Worm (Caenorhabditis elegans): Measurements from ENCODE around the gene mbf-1.

mbf-1 gene

ce11 chrIV:11480027-11480896, at the start of gene mbf-1, which contains the start of gene nse-4:
TSS of gene mbf-1 (minus strand) at chrIV:11480369.
TSS of gene nse-4 (plus strand) at chrIV:11480846.
- peak; percentile 55 for TF ChIP-seq lsy-2 (tag; optimal IDR thresholded peaks at IDR 0.05)
- TF ChIP-seq mls-2 (tag; optimal IDR thresholded peaks at IDR 0.05) = peak; percentile 11
- no peak for TF ChIP-seq pha-4 (tag; optimal IDR thresholded peaks at IDR 0.05)
- peak; percentile 72 for TF ChIP-seq mab-5 (tag; optimal IDR thresholded peaks at IDR 0.05)
- TF ChIP-seq nhr-237 (tag; optimal IDR thresholded peaks at IDR 0.05) = peak; percentile 34
- TF ChIP-seq ces-1 (GFP tag; optimal IDR thresholded peaks at IDR 0.05) = peak; percentile 49
- TF ChIP-seq ceh-43 (GFP tag; optimal IDR thresholded peaks at IDR 0.05) = no peak
- no peak for TF ChIP-seq unc-120 (tag; optimal IDR thresholded peaks at IDR 0.05; ENCODE audit: poor library complexity, severe bottlenecking)
- peak; percentile 45 for TF ChIP-seq lin-13 (tag; optimal IDR thresholded peaks at IDR 0.05)
- peak; percentile 75 for TF ChIP-seq mep-1 (tag; optimal IDR thresholded peaks at IDR 0.05)

- TF ChIP-seq M03D4.4 (tag; optimal IDR thresholded peaks at IDR 0.05) (no peak), pha-4 (tag; optimal IDR thresholded peaks at IDR 0.05) (no peak), nhr-12 (tag; optimal IDR thresholded peaks at IDR 0.05) (no peak), ham-2 (GFP tag; optimal IDR thresholded peaks at IDR 0.05) (no peak), elt-3 (tag; optimal IDR thresholded peaks at IDR 0.05) (no peak), blmp-1 (tag; optimal IDR thresholded peaks at IDR 0.05) (no peak), lin-13 (tag; optimal IDR thresholded peaks at IDR 0.05) (no peak), hlh-1 (tag; optimal IDR thresholded peaks at IDR 0.05) (no peak), ztf-11 (tag; optimal IDR thresholded peaks at IDR 0.05) (no peak), mab-5 (tag; optimal IDR thresholded peaks at IDR 0.05) (no peak), cnd-1 (tag; optimal IDR thresholded peaks at IDR 0.05) (no peak), unc-120 (tag; optimal IDR thresholded peaks at IDR 0.05; ENCODE audit: poor library complexity, severe bottlenecking) (no peak), zip-8 (tag; optimal IDR thresholded peaks at IDR 0.05) (no peak), drap-1 (GFP tag; optimal IDR thresholded peaks at IDR 0.05) (no peak), mep-1 (tag; optimal IDR thresholded peaks at IDR 0.05) (no peak)
Measured at ce11 chrIV:11527752-11528151, 47.6 kb upstream of the mbf-1 start, which contains the start of gene M04B2.2. TSS of gene M04B2.2 (plus strand) at chrIV:11528052.

- TF ChIP-seq ceh-39 (tag; optimal IDR thresholded peaks at IDR 0.05) (no peak), nhr-28 (tag; optimal IDR thresholded peaks at IDR 0.05) (no peak), nhr-12 (tag; optimal IDR thresholded peaks at IDR 0.05) (no peak), ces-1 (GFP tag; optimal IDR thresholded peaks at IDR 0.05) (no peak), blmp-1 (tag; optimal IDR thresholded peaks at IDR 0.05) (no peak), ztf-11 (tag; optimal IDR thresholded peaks at IDR 0.05) (no peak), zip-8 (tag; optimal IDR thresholded peaks at IDR 0.05) (no peak), unc-120 (tag; optimal IDR thresholded peaks at IDR 0.05; ENCODE audit: poor library complexity, severe bottlenecking) (no peak), snpc-4 (tag; optimal IDR thresholded peaks at IDR 0.05) (no peak), mep-1 (tag; optimal IDR thresholded peaks at IDR 0.05) (no peak), unc-62 (GFP tag; optimal IDR thresholded peaks at IDR 0.05) (no peak), unc-39 (tag; optimal IDR thresholded peaks at IDR 0.05) (no peak), ceh-83 (GFP tag; optimal IDR thresholded peaks at IDR 0.05) (no peak), drap-1 (GFP tag; optimal IDR thresholded peaks at IDR 0.05) (no peak), pha-4 (tag; optimal IDR thresholded peaks at IDR 0.05) (no peak), nhr-2 (tag; optimal IDR thresholded peaks at IDR 0.05) (no peak), M03D4.4 (tag; optimal IDR thresholded peaks at IDR 0.05) (no peak), lin-13 (tag; optimal IDR thresholded peaks at IDR 0.05) (no peak), ham-2 (GFP tag; optimal IDR thresholded peaks at IDR 0.05) (no peak), nhr-76 (tag; optimal IDR thresholded peaks at IDR 0.05) (no peak)
Measured at ce11 chrIV:11526189-11526588, 46.0 kb upstream of the mbf-1 start.

- peak; percentile 68 for TF ChIP-seq pha-4 (tag; optimal IDR thresholded peaks at IDR 0.05)
- TF ChIP-seq nhr-2 (tag; optimal IDR thresholded peaks at IDR 0.05) = no peak
- TF ChIP-seq tbx-8 (GFP tag; optimal IDR thresholded peaks at IDR 0.05) = no peak
- TF ChIP-seq unc-62 (GFP tag; optimal IDR thresholded peaks at IDR 0.05) = peak; percentile 32
- no peak for TF ChIP-seq blmp-1 (tag; optimal IDR thresholded peaks at IDR 0.05)
- peak; percentile 60 for TF ChIP-seq ceh-39 (tag; optimal IDR thresholded peaks at IDR 0.05)
- TF ChIP-seq ces-1 (GFP tag; optimal IDR thresholded peaks at IDR 0.05) = peak; percentile 17
- peak; percentile 59 for TF ChIP-seq lsy-2 (tag; optimal IDR thresholded peaks at IDR 0.05)
- TF ChIP-seq sptf-1 (tag; optimal IDR thresholded peaks at IDR 0.05) = peak; percentile 26
- peak; percentile 78 for TF ChIP-seq cnd-1 (tag; optimal IDR thresholded peaks at IDR 0.05)
- TF ChIP-seq lin-13 (tag; optimal IDR thresholded peaks at IDR 0.05) = peak; percentile 13
- TF ChIP-seq snpc-4 (tag; optimal IDR thresholded peaks at IDR 0.05) = no peak
- no peak for TF ChIP-seq mls-2 (tag; optimal IDR thresholded peaks at IDR 0.05)
- TF ChIP-seq M03D4.4 (tag; optimal IDR thresholded peaks at IDR 0.05) = no peak
- TF ChIP-seq elt-3 (tag; optimal IDR thresholded peaks at IDR 0.05) = no peak
- no peak for TF ChIP-seq drap-1 (GFP tag; optimal IDR thresholded peaks at IDR 0.05)
- TF ChIP-seq ztf-11 (tag; optimal IDR thresholded peaks at IDR 0.05) = peak; percentile 34
- peak; percentile 18 for TF ChIP-seq hlh-1 (tag; optimal IDR thresholded peaks at IDR 0.05)
- no peak for TF ChIP-seq nhr-76 (tag; optimal IDR thresholded peaks at IDR 0.05)
- TF ChIP-seq unc-120 (tag; optimal IDR thresholded peaks at IDR 0.05; ENCODE audit: poor library complexity, severe bottlenecking) = peak; percentile 71
- TF ChIP-seq sem-2 (GFP tag; optimal IDR thresholded peaks at IDR 0.05) = no peak
- TF ChIP-seq lin-32 (GFP tag; optimal IDR thresholded peaks at IDR 0.05) = no peak
- TF ChIP-seq unc-39 (tag; optimal IDR thresholded peaks at IDR 0.05) = no peak
Measured at ce11 chrIV:11524241-11524692, 44.1 kb upstream of the mbf-1 start, which contains the start of gene mep-1. TSS of gene mep-1 (plus strand) at chrIV:11524642.
